Worm (Caenorhabditis elegans): ENCODE measurements around the gene glb-27.

glb-27 gene

ce11 chrII:8556166-8556565, at the start of gene glb-27:
TSS of gene glb-27 (minus strand) at chrII:8556266.
- TF ChIP-seq pros-1 (tag; optimal IDR thresholded peaks at IDR 0.05) (no peak), che-1 (tag; optimal IDR thresholded peaks at IDR 0.05) (no peak), ceh-31 (tag; optimal IDR thresholded peaks at IDR 0.05) (no peak), ceh-22 (tag; optimal IDR thresholded peaks at IDR 0.05) (no peak), ceh-6 (GFP tag; optimal IDR thresholded peaks at IDR 0.05) (no peak), elt-4 (tag; optimal IDR thresholded peaks at IDR 0.05) (no peak), nhr-11 (tag; optimal IDR thresholded peaks at IDR 0.05) (no peak), ceh-2 (tag; optimal IDR thresholded peaks at IDR 0.05) (no peak), lim-6 (tag; optimal IDR thresholded peaks at IDR 0.05) (no peak), hlh-13 (GFP tag; optimal IDR thresholded peaks at IDR 0.05) (no peak), K02D7.2 (tag; optimal IDR thresholded peaks at IDR 0.05) (no peak), hlh-30 (tag; optimal IDR thresholded peaks at IDR 0.05; ENCODE audit: insufficient read depth) (no peak), eyg-1 (tag; optimal IDR thresholded peaks at IDR 0.05) (no peak)

ce11 chrII:8603567-8604359, 47.7 kb upstream of the glb-27 start, which contains the start of gene suf-1:
TSS of gene suf-1 (plus strand) at chrII:8603846.
- no peak for TF ChIP-seq hlh-6 (tag; optimal IDR thresholded peaks at IDR 0.05)
- no peak for TF ChIP-seq ceh-14 (tag; optimal IDR thresholded peaks at IDR 0.05)
- TF ChIP-seq C08G9.2 (tag; optimal IDR thresholded peaks at IDR 0.05): no peak
- no peak for TF ChIP-seq che-1 (tag; optimal IDR thresholded peaks at IDR 0.05)
- no peak for TF ChIP-seq elt-2 (tag; optimal IDR thresholded peaks at IDR 0.05)
- no peak for TF ChIP-seq ttx-3 (tag; optimal IDR thresholded peaks at IDR 0.05)
- peak; percentile 48 for TF ChIP-seq unc-42 (tag; optimal IDR thresholded peaks at IDR 0.05)
- peak; percentile 31 for TF ChIP-seq nfya-1 (tag; optimal IDR thresholded peaks at IDR 0.05)
- TF ChIP-seq hlh-15 (tag; optimal IDR thresholded peaks at IDR 0.05): no peak
- TF ChIP-seq ceh-31 (tag; optimal IDR thresholded peaks at IDR 0.05): no peak
- no peak for TF ChIP-seq Y22D7AL.16 (tag; optimal IDR thresholded peaks at IDR 0.05)
- peak; percentile 65 for TF ChIP-seq ama-1 (optimal IDR thresholded peaks at IDR 0.05)
- TF ChIP-seq ceh-9 (tag; optimal IDR thresholded peaks at IDR 0.05): no peak
- TF ChIP-seq dve-1 (tag; optimal IDR thresholded peaks at IDR 0.05): no peak
- no peak for TF ChIP-seq pha-2 (tag; optimal IDR thresholded peaks at IDR 0.05)
- TF ChIP-seq hlh-8 (tag; optimal IDR thresholded peaks at IDR 0.05): no peak
- no peak for TF ChIP-seq sdc-2 (tag; optimal IDR thresholded peaks at IDR 0.05)
- no peak for TF ChIP-seq ceh-2 (tag; optimal IDR thresholded peaks at IDR 0.05)

DNA sequence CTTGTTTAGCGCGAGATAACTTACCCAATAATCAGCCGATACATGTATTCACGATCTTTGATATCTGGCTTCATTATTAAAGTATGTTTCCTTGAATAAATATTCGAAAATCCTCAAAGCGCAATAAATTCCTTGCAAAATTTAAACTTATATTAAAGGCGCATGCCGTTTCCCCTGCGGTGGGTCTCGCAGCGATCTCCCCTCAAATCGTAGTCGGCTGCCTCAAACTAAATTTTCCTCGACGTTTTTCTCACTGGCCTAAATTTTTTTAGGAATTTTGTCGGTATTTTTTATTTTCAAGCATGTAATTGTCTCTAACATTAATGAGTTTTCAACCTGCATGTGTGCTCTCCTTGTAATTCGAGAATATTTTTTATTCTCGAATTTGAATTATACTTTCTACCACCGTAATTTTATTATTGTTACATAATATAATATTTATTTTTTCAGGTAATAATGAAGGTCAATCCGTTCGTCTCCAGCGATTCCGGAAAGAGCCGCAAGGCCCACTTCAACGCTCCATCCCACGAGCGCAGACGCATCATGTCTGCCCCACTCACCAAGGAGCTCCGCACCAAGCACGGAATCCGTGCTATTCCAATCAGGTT, 46.4 kb upstream of the glb-27 start, which contains the start of the genes cpf-1 and rpl-26:
Gene cpf-1, minus strand, starts transcription at position 104 of the 608 bp plus-strand sequence.
Gene rpl-26, plus strand, starts transcription at position 449 of the 608 bp plus-strand sequence.
- TF ChIP-seq nfya-1 (tag; optimal IDR thresholded peaks at IDR 0.05): peak; percentile 36
- TF ChIP-seq che-1 (tag; optimal IDR thresholded peaks at IDR 0.05): no peak
- TF ChIP-seq unc-42 (tag; optimal IDR thresholded peaks at IDR 0.05): peak; percentile 40
- peak; percentile 9 for TF ChIP-seq ceh-31 (tag; optimal IDR thresholded peaks at IDR 0.05)

- TF ChIP-seq fkh-10 (GFP tag; optimal IDR thresholded peaks at IDR 0.05) (no peak), unc-3 (GFP tag; conservative IDR thresholded peaks at IDR 0.05) (no peak), unc-3 (tag; optimal IDR thresholded peaks at IDR 0.05) (no peak), nhr-232 (tag; optimal IDR thresholded peaks at IDR 0.05) (no peak), pag-3 (tag; optimal IDR thresholded peaks at IDR 0.05; ENCODE audit: borderline replicate concordance) (no peak), ceh-45 (GFP tag; IDR thresholded peaks at IDR 0.05) (no peak), che-1 (tag; optimal IDR thresholded peaks at IDR 0.05) (no peak), elt-2 (tag; optimal IDR thresholded peaks at IDR 0.05) (no peak), lim-6 (tag; optimal IDR thresholded peaks at IDR 0.05) (no peak), fkh-6 (tag; optimal IDR thresholded peaks at IDR 0.05) (no peak), ets-4 (tag; optimal IDR thresholded peaks at IDR 0.05) (no peak), pax-1 (tag; optimal IDR thresholded peaks at IDR 0.05) (no peak), tbx-7 (tag; optimal IDR thresholded peaks at IDR 0.05) (no peak), pha-2 (tag; optimal IDR thresholded peaks at IDR 0.05) (no peak), ceh-30 (tag; optimal IDR thresholded peaks at IDR 0.05) (no peak), pros-1 (tag; optimal IDR thresholded peaks at IDR 0.05) (no peak), dve-1 (tag; optimal IDR thresholded peaks at IDR 0.05) (no peak)
Observed at ce11 chrII:8600165-8600564, 44.1 kb upstream of the glb-27 start, which contains the start of gene pigg-1. TSS of gene pigg-1 (minus strand) at chrII:8600265.

Data from whole organism, late embryonic.